Worm (Caenorhabditis elegans) whole organism, L3 larva: Measurements from ENCODE around the gene C25F9.14.

ENCODE experiments used
- elt-1 ChIP-seq: fragments of 150-350 bp; optimal IDR thresholded peaks from 2 replicates; lab custom pipeline; 2014; ENCODE audit warnings: missing biosample characterization, missing genetic modification characterization
- unc-39 ChIP-seq: sonication (generic microtip); optimal IDR thresholded peaks from 4 replicates; lab custom pipeline; 2017; ENCODE audit warnings: missing biosample characterization, missing genetic modification characterization
- ztf-11 ChIP-seq: fragments of 150-350 bp; optimal IDR thresholded peaks from 2 replicates; lab custom pipeline; 2014; ENCODE audit warnings: missing biosample characterization, missing genetic modification characterization

- TF ChIP-seq ztf-11 (tag; lab: Kevin White, UChicago) (no peak), elt-1 (no peak), unc-39 (tag; lab: Kevin White, UChicago) (no peak)
These were observed 31.8 kb downstream of the C25F9.14 start, which contains the start of gene Y43F8B.12 for ce11 chrV:19468083-19468482.
